Fruit fly (Drosophila melanogaster): ENCODE results near the gene CG12481.

CG12481 gene

dm6 chrX:14211250-14211944 lies 24.3 kb downstream of the CG12481 start (continued):
- no peak for TF ChIP-seq twi (tag; optimal IDR thresholded peaks at IDR 0.05)
- peak; percentile 79; the same call in 3 of the 4 replicates for TF ChIP-seq chinmo (GFP tag; IDR thresholded peaks at IDR 0.05; ENCODE audit: partially characterized antibody)
- no peak for TF ChIP-seq mld (GFP tag; IDR thresholded peaks at IDR 0.05; ENCODE audit: partially characterized antibody)
- no peak for TF ChIP-seq CG7357 (GFP tag; IDR thresholded peaks at IDR 0.05)
- TF ChIP-seq Dfd (GFP tag; optimal IDR thresholded peaks at IDR 0.05) = no peak
- peak; percentile 1 for TF ChIP-seq sqz (GFP tag; optimal IDR thresholded peaks at IDR 0.05)

- TF ChIP-seq Meics (GFP tag; optimal IDR thresholded peaks at IDR 0.05) (peak; percentile 40), Med (GFP tag) (peak; percentile 57), CG8290 (GFP tag; optimal IDR thresholded peaks at IDR 0.05) (no peak), CG8290 (tag; optimal IDR thresholded peaks at IDR 0.05) (peak in 1 of 2 experiments; percentile 13), MBD-R2 (GFP tag; IDR thresholded peaks at IDR 0.05) (no peak), bbx (GFP tag; IDR thresholded peaks at IDR 0.05; ENCODE audit: partially characterized antibody) (0 out of 2 replicates have a peak, but pooled peaks have one; percentile 31), ken (GFP tag; IDR thresholded peaks at IDR 0.05) (no peak), her (GFP tag; optimal IDR thresholded peaks at IDR 0.05) (no peak), nerfin-1 (tag; optimal IDR thresholded peaks at IDR 0.05) (peak; percentile 62), sd (tag; optimal IDR thresholded peaks at IDR 0.05) (peak; percentile 96), gce (GFP tag; IDR thresholded peaks at IDR 0.05) (no peak), CG32532 (GFP tag; IDR thresholded peaks at IDR 0.05) (peak; percentile 11; the same call in 1 of the 2 replicates), mld (GFP tag; IDR thresholded peaks at IDR 0.05; ENCODE audit: partially characterized antibody) (no peak), chinmo (GFP tag; IDR thresholded peaks at IDR 0.05; ENCODE audit: partially characterized antibody) (peak; percentile 78; the same call in 2 of the 4 replicates), lab (GFP tag; optimal IDR thresholded peaks at IDR 0.05) (peak; percentile 24), pfk (GFP tag; optimal IDR thresholded peaks at IDR 0.05) (no peak), fd64A (GFP tag; optimal IDR thresholded peaks at IDR 0.05) (no peak), vnd (GFP tag; IDR thresholded peaks at IDR 0.05; ENCODE audit: partially characterized antibody) (no peak), CG13894 (tag; optimal IDR thresholded peaks at IDR 0.05) (peak; percentile 34), crol (GFP tag; IDR thresholded peaks at IDR 0.05) (peak; percentile 86), CG34224 (GFP tag; IDR thresholded peaks at IDR 0.05; ENCODE audit: partially characterized antibody) (peak; percentile 41; the same call in 1 of the 3 replicates), Trl (optimal IDR thresholded peaks at IDR 0.05) (peak; percentile 85 to 94), Trl (GFP tag; optimal IDR thresholded peaks at IDR 0.05) (no peak), Dek (tag; optimal IDR thresholded peaks at IDR 0.05) (no peak), CG17568 (GFP tag; optimal IDR thresholded peaks at IDR 0.05) (peak; percentile 4), cg (GFP tag; optimal IDR thresholded peaks at IDR 0.05) (peak; percentile 4), CG3847 (GFP tag; IDR thresholded peaks at IDR 0.05) (no peak), ind (GFP tag; optimal IDR thresholded peaks at IDR 0.05) (no peak), grau (tag; optimal IDR thresholded peaks at IDR 0.05) (peak; percentile 33), abd-A (tag; optimal IDR thresholded peaks at IDR 0.05) (peak; percentile 70), CG34422 (GFP tag; IDR thresholded peaks at IDR 0.05) (no peak), yki (optimal IDR thresholded peaks at IDR 0.05) (peak; percentile 83), CHES-1-like (GFP tag; optimal IDR thresholded peaks at IDR 0.05) (no peak), pb (GFP tag; optimal IDR thresholded peaks at IDR 0.05) (no peak), H15 (GFP tag; IDR thresholded peaks at IDR 0.05) (no peak), nom (GFP tag; optimal IDR thresholded peaks at IDR 0.05) (peak; percentile 69), unc-4 (GFP tag; IDR thresholded peaks at IDR 0.05; ENCODE audit: partially characterized antibody) (0 out of 2 replicates have a peak, but pooled peaks have one; percentile 19), Deaf1 (tag; optimal IDR thresholded peaks at IDR 0.05) (peak; percentile 46), CG5180 (GFP tag; optimal IDR thresholded peaks at IDR 0.05) (peak; percentile 92)
Measured at dm6 chrX:14212147-14212792, 25.2 kb downstream of the CG12481 start.
